Worm (Caenorhabditis elegans) whole organism, L3 larva: ENCODE results near the gene spp-30.

Experiments
- R02D3.7 ChIP-seq: fragments of 150-350 bp; optimal IDR thresholded peaks from 2 replicates; lab custom pipeline; 2014; ENCODE audit warnings: missing biosample characterization, missing genetic modification characterization
- ama-1 ChIP-seq: fragments of 150-350 bp; optimal IDR thresholded peaks from 2 replicates; lab custom pipeline; 2018
- ceh-82 ChIP-seq: fragments of 150-350 bp; optimal IDR thresholded peaks from 2 replicates; lab custom pipeline; 2014; ENCODE audit warnings: missing biosample characterization, missing genetic modification characterization
- ceh-9 ChIP-seq: sonication (generic microtip); optimal IDR thresholded peaks from 2 replicates; lab custom pipeline; 2018; ENCODE audit warnings: missing biosample characterization, missing genetic modification characterization
- egl-27 ChIP-seq: sonication (generic microtip); optimal IDR thresholded peaks from 4 replicates; lab custom pipeline; 2017; ENCODE audit warnings: missing biosample characterization, missing genetic modification reagents, missing genetic modification characterization
- eor-1 ChIP-seq, 2 experiments: fragments of 150-350 bp; optimal IDR thresholded peaks; 2 replicates each; lab custom pipeline; 2014 to 2018; ENCODE audit warnings: missing biosample characterization in 2 of 2, missing genetic modification characterization in 2 of 2
- jun-1 ChIP-seq: fragments of 150-350 bp; optimal IDR thresholded peaks from 2 replicates; lab custom pipeline; 2014; ENCODE audit warnings: missing biosample characterization, missing genetic modification reagents, missing genetic modification characterization
- lsy-12 ChIP-seq: sonication (generic microtip); optimal IDR thresholded peaks from 2 replicates; lab custom pipeline; 2016; ENCODE audit warnings: mild to moderate bottlenecking, missing genetic modification characterization, missing compliant biosample characterization
- mdl-1 ChIP-seq: fragments of 150-350 bp; optimal IDR thresholded peaks from 2 replicates; lab custom pipeline; 2014; ENCODE audit warnings: missing biosample characterization, missing genetic modification characterization
- nhr-23 ChIP-seq: fragments of 150-350 bp; optimal IDR thresholded peaks from 2 replicates; lab custom pipeline; 2014; ENCODE audit warnings: missing biosample characterization, missing genetic modification reagents, missing genetic modification characterization
- nhr-77 ChIP-seq: fragments of 150-350 bp; optimal IDR thresholded peaks from 2 replicates; lab custom pipeline; 2014; ENCODE audit warnings: missing biosample characterization, missing genetic modification characterization
- pha-4 ChIP-seq: fragments of 150-350 bp; optimal IDR thresholded peaks from 2 replicates; lab custom pipeline; 2014; ENCODE audit warnings: missing biosample characterization, missing genetic modification reagents, missing genetic modification characterization
- snpc-4 ChIP-seq: fragments of 150-350 bp; optimal IDR thresholded peaks from 2 replicates; lab custom pipeline; 2014; ENCODE audit warnings: missing biosample characterization, missing genetic modification characterization
- tbx-2 ChIP-seq: sonication (generic microtip); optimal IDR thresholded peaks from 2 replicates; lab custom pipeline; 2016; ENCODE audit warnings: mild to moderate bottlenecking, missing genetic modification characterization, missing compliant biosample characterization
- ztf-11 ChIP-seq: fragments of 150-350 bp; optimal IDR thresholded peaks from 2 replicates; lab custom pipeline; 2014; ENCODE audit warnings: missing biosample characterization, missing genetic modification characterization

spp-30 gene

DNA sequence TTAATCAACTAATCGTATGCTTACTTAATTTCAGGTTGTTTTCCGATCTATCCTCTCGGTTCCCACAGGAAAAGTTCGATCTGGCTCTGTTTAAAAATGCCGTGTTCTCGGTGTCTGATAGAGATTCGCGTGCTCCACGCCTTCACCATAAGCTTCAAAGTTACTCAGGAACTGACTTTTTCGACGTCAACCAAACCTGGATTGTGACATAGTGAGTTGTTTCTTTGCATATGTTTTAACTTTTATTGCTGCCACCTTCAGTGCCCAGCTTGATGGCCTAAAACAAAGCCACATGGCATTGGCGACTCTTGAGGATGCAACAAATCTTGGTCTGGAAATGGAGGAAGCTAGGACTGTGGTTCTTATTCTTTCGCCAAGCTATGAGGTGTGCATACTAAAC lies 42.6 kb downstream of the spp-30 start:
- TF ChIP-seq mdl-1 (tag; lab: Kevin White, UChicago) (no peak), lsy-12 (tag; lab: Kevin White, UChicago) (no peak), ceh-9 (tag; lab: Kevin White, UChicago) (no peak), ama-1 (lab: Kevin White, UChicago) (no peak)

DNA sequence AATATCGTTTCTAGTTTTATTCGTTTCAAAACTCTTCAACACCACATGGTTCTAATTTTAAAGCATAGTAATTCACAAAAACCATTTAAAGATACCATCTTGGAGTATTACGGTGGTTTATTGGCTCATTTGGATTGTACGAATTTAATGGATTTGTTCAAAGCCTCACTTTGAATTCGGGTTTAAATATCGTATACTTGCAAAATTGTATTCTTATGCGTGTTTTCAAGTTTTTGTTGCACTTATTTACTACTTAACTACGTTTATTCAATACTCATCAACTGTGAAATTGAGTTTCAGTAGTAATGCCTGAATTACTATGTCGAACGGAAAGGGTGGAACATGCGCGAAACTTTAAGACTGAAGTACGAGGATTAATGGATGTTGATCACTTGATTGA lies 43.1 kb downstream of the spp-30 start, which contains the start of gene abts-2:
abts-2 (plus strand) TSS at position 301 of the 400 bp plus-strand sequence.
- TF ChIP-seq jun-1 (tag; lab: Kevin White, UChicago) (no peak), nhr-23 (tag; lab: Kevin White, UChicago) (no peak), nhr-77 (tag; lab: Kevin White, UChicago) (no peak), ceh-9 (tag; lab: Kevin White, UChicago) (no peak), tbx-2 (no peak), pha-4 (tag; lab: Kevin White, UChicago) (no peak), ceh-82 (tag; lab: Kevin White, UChicago) (no peak), ztf-11 (tag; lab: Kevin White, UChicago) (no peak), eor-1 (tag; optimal IDR thresholded peaks at IDR 0.05; lab: Kevin White, UChicago) (no peak), egl-27 (tag; lab: Kevin White, UChicago) (no peak), snpc-4 (tag; lab: Kevin White, UChicago) (no peak), R02D3.7 (tag; lab: Kevin White, UChicago) (no peak)
